Fruit fly (Drosophila melanogaster) whole organism, larva: Measurements from ENCODE around the gene VhaSFD.

Experiments
- noc ChIP-seq: fragments of 200-800 bp; sonication (Bioruptor generic); optimal IDR thresholded peaks from 3 replicates; lab custom pipeline; 2019; ENCODE audit warnings: missing biosample characterization, mild to moderate bottlenecking, missing genetic modification characterization, moderate library complexity

VhaSFD gene

dm6 chr2L:16727578-16728023 is at the start of gene VhaSFD:
VhaSFD (minus strand) TSS chr2L:16727826.
- peak; percentile 53 for TF ChIP-seq noc

dm6 chr2L:16766070-16766752 is 38.6 kb upstream of the VhaSFD start, which contains the start of gene Mhc:
Mhc (plus strand) TSS chr2L:16766566.
- no peak for TF ChIP-seq noc

dm6 chr2L:16764480-16764879 is 36.9 kb upstream of the VhaSFD start:
- no peak for TF ChIP-seq noc

dm6 chr2L:16761891-16762290 is 34.3 kb upstream of the VhaSFD start:
- no peak for TF ChIP-seq noc

- no peak for TF ChIP-seq noc
These were observed 33.1 kb upstream of the VhaSFD start, which contains the start of gene ppk17 for dm6 chr2L:16760504-16761417. ppk17 (minus strand) TSS chr2L:16760554.

dm6 chr2L:16754074-16754473 is 26.4 kb upstream of the VhaSFD start, which contains the start of gene yellow-b:
yellow-b (plus strand) TSS chr2L:16754336.
- TF ChIP-seq noc: no peak

- no peak for TF ChIP-seq noc
These were observed 24.7 kb upstream of the VhaSFD start for dm6 chr2L:16752340-16752739.

dm6 chr2L:16747145-16747544 is 19.5 kb upstream of the VhaSFD start:
- TF ChIP-seq noc: no peak

- no peak for TF ChIP-seq noc
These were observed 15.6 kb upstream of the VhaSFD start, which contains the start of the genes LSm7 and BuGZ for dm6 chr2L:16743055-16743805. LSm7 (minus strand) TSS chr2L:16743100. BuGZ (plus strand) TSS chr2L:16743405.

dm6 chr2L:16738206-16738900 is 10.7 kb upstream of the VhaSFD start, which contains the start of the genes glu and ChLD3:
glu (minus strand) TSS chr2L:16738388.
ChLD3 (plus strand) TSS chr2L:16738850.
- TF ChIP-seq noc: no peak

- no peak for TF ChIP-seq noc
These were observed 4.8 kb upstream of the VhaSFD start, which contains the start of gene Nubp1 for dm6 chr2L:16732338-16732892. Nubp1 (plus strand) TSS chr2L:16732550.

- no peak for TF ChIP-seq noc
These were observed 4.2 kb upstream of the VhaSFD start, which contains the start of gene Prosbeta4 for dm6 chr2L:16731799-16732198. Prosbeta4 (minus strand) TSS chr2L:16732133.

- TF ChIP-seq noc: no peak
These were observed 3.3 kb upstream of the VhaSFD start, which contains the start of gene CG17996 for dm6 chr2L:16730939-16731338. CG17996 (minus strand) TSS chr2L:16731039.

dm6 chr2L:16729556-16729955 is 1.9 kb upstream of the VhaSFD start, which contains the start of gene Tsen2:
Tsen2 (plus strand) TSS chr2L:16729777.
- no peak for TF ChIP-seq noc

- TF ChIP-seq noc: no peak
These were observed 5.0 kb downstream of the VhaSFD start for dm6 chr2L:16722596-16722995.
